Fruit fly (Drosophila melanogaster) whole organism, adult: ENCODE results near the gene Nsun5.

Source experiments
- CG11617 ChIP-seq: fragments of 200-800 bp; sonication (Bioruptor generic); optimal IDR thresholded peaks from 2 replicates; lab custom pipeline; 2017; ENCODE audit warnings: mild to moderate bottlenecking, missing biosample characterization, missing genetic modification reagents, missing genetic modification characterization
- CG12768 ChIP-seq: fragments of 200-800 bp; sonication (Bioruptor generic); optimal IDR thresholded peaks from 2 replicates; lab custom pipeline; 2017; ENCODE audit warnings: missing biosample characterization, missing genetic modification characterization, mild to moderate bottlenecking, moderate library complexity, missing genetic modification reagents
- CG14711 ChIP-seq: fragments of 200-800 bp; sonication (Bioruptor generic); optimal IDR thresholded peaks from 2 replicates; lab custom pipeline; 2018; ENCODE audit warnings: missing biosample characterization, mild to moderate bottlenecking, missing genetic modification characterization, moderate library complexity
- CG1620 ChIP-seq: fragments of 200-800 bp; sonication (Bioruptor generic); optimal IDR thresholded peaks from 2 replicates; lab custom pipeline; 2016; ENCODE audit warnings: missing biosample characterization, missing genetic modification characterization
- CG33017 ChIP-seq: fragments of 200-800 bp; sonication (Bioruptor generic); optimal IDR thresholded peaks from 2 replicates; lab custom pipeline; 2018; ENCODE audit warnings: missing biosample characterization, mild to moderate bottlenecking, missing genetic modification characterization, moderate library complexity
- CG5204 ChIP-seq: fragments of 200-800 bp; sonication (Bioruptor generic); optimal IDR thresholded peaks from 2 replicates; lab custom pipeline; 2016; ENCODE audit warnings: missing biosample characterization, missing genetic modification characterization
- CG7045 ChIP-seq: fragments of 200-800 bp; sonication (Bioruptor generic); optimal IDR thresholded peaks from 2 replicates; lab custom pipeline; 2017; ENCODE audit warnings: missing biosample characterization, mild to moderate bottlenecking, missing genetic modification characterization
- CG7101 ChIP-seq: fragments of 200-800 bp; sonication (Bioruptor generic); optimal IDR thresholded peaks from 2 replicates; lab custom pipeline; 2018; ENCODE audit warnings: missing biosample characterization, mild to moderate bottlenecking, missing genetic modification characterization, moderate library complexity
- Clk ChIP-seq: fragments of 200-800 bp; sonication (Bioruptor generic); optimal IDR thresholded peaks from 2 replicates; lab custom pipeline; 2017; ENCODE audit warnings: missing biosample characterization, missing genetic modification characterization
- Crg-1 ChIP-seq: fragments of 200-800 bp; sonication (Bioruptor generic); optimal IDR thresholded peaks from 2 replicates; lab custom pipeline; 2016; ENCODE audit warnings: missing biosample characterization, missing genetic modification characterization
- Hr96 ChIP-seq: fragments of 200-800 bp; sonication (Bioruptor generic); optimal IDR thresholded peaks from 2 replicates; lab custom pipeline; 2016; ENCODE audit warnings: missing biosample characterization, missing genetic modification characterization
- Mnt ChIP-seq: fragments of 200-800 bp; sonication (Bioruptor generic); optimal IDR thresholded peaks from 2 replicates; lab custom pipeline; 2016; ENCODE audit warnings: missing biosample characterization, mild to moderate bottlenecking, missing genetic modification characterization
- bab1 ChIP-seq: fragments of 200-800 bp; sonication (Bioruptor generic); optimal IDR thresholded peaks from 3 replicates; lab custom pipeline; 2019; ENCODE audit warnings: missing biosample characterization, mild to moderate bottlenecking, missing genetic modification characterization, moderate library complexity
- cic ChIP-seq: fragments of 200-800 bp; sonication (Bioruptor generic); optimal IDR thresholded peaks from 2 replicates; lab custom pipeline; 2017; ENCODE audit warnings: missing biosample characterization, mild to moderate bottlenecking, missing genetic modification characterization, moderate library complexity
- cnc ChIP-seq, 2 experiments: fragments of >200 bp; optimal IDR thresholded peaks; 2 replicates each; lab custom pipeline; 2017
- kay ChIP-seq: fragments of 200-800 bp; sonication (Bioruptor generic); peaks from one replicate; lab custom pipeline; 2016; ENCODE audit warnings: missing biosample characterization, missing genetic modification characterization, borderline replicate concordance
- ovo ChIP-seq: fragments of 200-800 bp; sonication (Bioruptor generic); optimal IDR thresholded peaks from 2 replicates; lab custom pipeline; 2016; ENCODE audit warnings: missing biosample characterization, missing genetic modification characterization
- pad ChIP-seq: fragments of 200-800 bp; sonication (Bioruptor generic); optimal IDR thresholded peaks from 3 replicates; lab custom pipeline; 2017; ENCODE audit warnings: missing biosample characterization, missing genetic modification characterization, mild to moderate bottlenecking, moderate library complexity, missing genetic modification reagents
- tj ChIP-seq: fragments of 200-800 bp; sonication (Bioruptor generic); optimal IDR thresholded peaks from 3 replicates; lab custom pipeline; 2017; ENCODE audit warnings: missing biosample characterization, mild to moderate bottlenecking, missing genetic modification characterization, moderate library complexity
- toe ChIP-seq: fragments of 200-800 bp; sonication (Bioruptor generic); optimal IDR thresholded peaks from 2 replicates; lab custom pipeline; 2016; ENCODE audit warnings: missing biosample characterization, missing genetic modification characterization

The Nsun5 gene

DNA sequence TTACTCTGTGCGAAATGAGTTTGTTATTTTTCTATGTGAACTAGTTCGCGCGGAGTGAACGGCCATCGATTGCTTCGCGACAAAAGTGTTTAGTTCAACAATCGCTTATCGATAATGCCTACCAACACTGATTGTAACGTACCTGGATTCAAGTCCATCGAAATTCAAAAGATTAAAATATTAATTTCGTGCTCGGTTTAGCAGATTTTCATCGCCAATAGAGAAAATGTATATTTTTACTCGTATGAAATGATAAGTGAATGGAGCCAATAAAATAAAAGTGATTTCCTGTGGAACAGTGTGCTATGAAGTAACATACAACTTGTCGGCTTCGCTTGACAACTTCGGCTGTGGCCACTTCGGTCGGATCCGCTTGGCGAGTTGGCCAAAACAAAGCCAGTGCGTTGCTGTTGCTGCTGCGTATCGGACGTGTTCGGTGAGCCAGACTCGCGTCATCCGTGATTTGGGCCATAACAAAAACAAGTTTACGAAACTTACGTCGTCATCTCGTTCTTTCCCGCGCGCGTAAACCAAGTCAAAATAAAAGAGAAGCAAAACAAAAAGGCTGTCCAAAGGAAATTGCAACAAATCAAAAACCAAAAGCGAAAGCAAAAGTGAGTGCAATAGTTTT lies 18.3 kb upstream of the Nsun5 start, which contains the start of the genes CG5555 and myd:
CG5555 (minus strand) TSS at position 276 of the 631 bp plus-strand sequence.
myd (plus strand) TSS at position 397 of the 631 bp plus-strand sequence.
- no peak for TF ChIP-seq CG14711 (tag; lab: Kevin White, UChicago)
- TF ChIP-seq CG7101 (tag; lab: Kevin White, UChicago) = peak; percentile 16
- TF ChIP-seq Hr96 (GFP tag; lab: Kevin White, UChicago) = peak; percentile 20
- TF ChIP-seq tj (GFP tag; lab: Kevin White, UChicago) = peak; percentile 82
- peak; percentile 53 for TF ChIP-seq kay (GFP tag; lab: Kevin White, UChicago)
- TF ChIP-seq bab1 = peak; percentile 24
- TF ChIP-seq CG1620 = no peak
- peak; percentile 41 for TF ChIP-seq Crg-1

DNA sequence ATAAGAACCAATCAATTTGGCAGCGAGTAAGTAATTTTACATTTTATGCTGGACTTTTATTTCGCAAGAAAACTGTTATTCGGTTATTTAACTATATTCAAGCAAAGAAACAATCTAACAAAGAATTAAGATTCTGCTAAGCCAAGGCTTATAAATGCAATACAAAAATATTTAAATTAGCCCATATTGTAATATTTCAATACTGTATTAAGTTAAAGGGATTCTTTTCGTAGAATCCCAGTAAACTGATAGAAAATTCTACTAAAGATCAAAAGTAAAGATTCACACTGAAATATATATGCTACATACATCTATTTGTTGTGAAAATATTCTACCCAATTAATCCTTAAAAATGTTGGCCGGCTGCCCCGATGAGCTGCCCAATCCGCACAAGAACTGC lies 14.6 kb upstream of the Nsun5 start, which contains the start of gene CG14282:
CG14282 (plus strand) TSS at position 301 of the 400 bp plus-strand sequence.
- TF ChIP-seq CG7045 (GFP tag; lab: Kevin White, UChicago) = no peak
- no peak for TF ChIP-seq CG1620
- TF ChIP-seq cic (GFP tag; lab: Kevin White, UChicago) = no peak
- no peak for TF ChIP-seq ovo
- TF ChIP-seq Clk (GFP tag; lab: Kevin White, UChicago) = no peak
- no peak for TF ChIP-seq CG7101 (tag; lab: Kevin White, UChicago)
- TF ChIP-seq CG14711 (tag; lab: Kevin White, UChicago) = no peak
- no peak for TF ChIP-seq Mnt (GFP tag; lab: Kevin White, UChicago)
- no peak for TF ChIP-seq CG5204 (GFP tag; lab: Kevin White, UChicago)
- TF ChIP-seq pad (GFP tag; lab: Kevin White, UChicago) = no peak
- no peak for TF ChIP-seq CG33017 (tag; lab: Kevin White, UChicago)
- TF ChIP-seq Crg-1 = no peak
- TF ChIP-seq Hr96 (GFP tag; lab: Kevin White, UChicago) = no peak
- no peak for TF ChIP-seq cnc (optimal IDR thresholded peaks at IDR 0.05; lab: Kevin White, UChicago)
- no peak for TF ChIP-seq CG11617
- no peak for TF ChIP-seq bab1
- TF ChIP-seq CG12768 (GFP tag; lab: Kevin White, UChicago) = no peak
- no peak for TF ChIP-seq toe (GFP tag; lab: Kevin White, UChicago)
- no peak for TF ChIP-seq kay (GFP tag; lab: Kevin White, UChicago)
- TF ChIP-seq tj (GFP tag; lab: Kevin White, UChicago) = no peak

DNA sequence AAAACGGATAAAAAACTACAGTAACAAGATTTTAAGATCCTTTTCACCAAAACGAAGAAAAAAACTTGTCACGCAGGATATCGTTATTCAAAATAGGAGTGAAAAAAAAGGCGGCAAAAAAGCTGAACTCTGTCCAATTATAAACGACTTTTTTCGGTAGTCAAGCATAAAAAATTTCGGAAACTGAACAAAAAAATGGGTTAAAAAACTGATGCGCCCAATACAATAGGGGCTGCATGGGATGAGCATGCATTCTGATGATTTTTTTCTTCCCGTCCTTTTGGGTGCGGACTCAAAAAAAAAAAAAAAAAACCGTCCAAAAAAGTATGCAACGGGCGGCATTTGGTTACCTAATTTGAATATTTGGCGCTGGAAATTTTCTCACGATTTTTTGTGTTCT lies 12.4 kb upstream of the Nsun5 start:
- no peak for TF ChIP-seq cnc (optimal IDR thresholded peaks at IDR 0.05; lab: Kevin White, UChicago)
- no peak for TF ChIP-seq cic (GFP tag; lab: Kevin White, UChicago)
- no peak for TF ChIP-seq Mnt (GFP tag; lab: Kevin White, UChicago)
- no peak for TF ChIP-seq CG7045 (GFP tag; lab: Kevin White, UChicago)
- no peak for TF ChIP-seq Crg-1
- no peak for TF ChIP-seq CG5204 (GFP tag; lab: Kevin White, UChicago)
- no peak for TF ChIP-seq tj (GFP tag; lab: Kevin White, UChicago)
- no peak for TF ChIP-seq CG1620
- TF ChIP-seq Hr96 (GFP tag; lab: Kevin White, UChicago) = no peak
- no peak for TF ChIP-seq pad (GFP tag; lab: Kevin White, UChicago)
- TF ChIP-seq CG14711 (tag; lab: Kevin White, UChicago) = no peak
- TF ChIP-seq Clk (GFP tag; lab: Kevin White, UChicago) = no peak
- no peak for TF ChIP-seq CG11617
- no peak for TF ChIP-seq toe (GFP tag; lab: Kevin White, UChicago)

DNA sequence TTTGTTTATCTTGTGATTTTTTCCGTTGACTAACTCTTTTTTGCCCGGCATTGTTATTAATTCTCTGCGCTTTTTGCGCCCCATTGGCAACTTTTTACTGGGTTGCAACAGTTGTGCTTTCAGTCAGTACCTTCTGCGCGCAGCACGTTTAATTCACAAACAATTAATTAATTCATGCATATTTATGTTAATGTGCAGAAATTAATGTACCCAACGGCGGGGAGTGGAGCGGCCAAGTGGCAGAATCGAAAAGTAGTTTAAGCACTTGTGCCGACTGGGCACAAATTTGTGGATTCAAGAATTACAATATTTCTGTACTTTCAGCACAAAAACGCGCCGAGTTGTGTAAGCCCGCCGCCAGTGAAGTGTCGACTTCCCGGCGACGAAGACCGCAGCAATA lies 5.4 kb upstream of the Nsun5 start:
- TF ChIP-seq Mnt (GFP tag; lab: Kevin White, UChicago) (no peak), tj (GFP tag; lab: Kevin White, UChicago) (peak; percentile 100), bab1 (no peak), ovo (no peak), toe (GFP tag; lab: Kevin White, UChicago) (no peak), CG1620 (no peak), cnc (optimal IDR thresholded peaks at IDR 0.05; lab: Kevin White, UChicago) (no peak), CG14711 (tag; lab: Kevin White, UChicago) (peak; percentile 31), Hr96 (GFP tag; lab: Kevin White, UChicago) (no peak), pad (GFP tag; lab: Kevin White, UChicago) (no peak), CG7045 (GFP tag; lab: Kevin White, UChicago) (no peak), CG11617 (no peak), Clk (GFP tag; lab: Kevin White, UChicago) (no peak), CG5204 (GFP tag; lab: Kevin White, UChicago) (no peak), CG7101 (tag; lab: Kevin White, UChicago) (no peak), Crg-1 (no peak)

DNA sequence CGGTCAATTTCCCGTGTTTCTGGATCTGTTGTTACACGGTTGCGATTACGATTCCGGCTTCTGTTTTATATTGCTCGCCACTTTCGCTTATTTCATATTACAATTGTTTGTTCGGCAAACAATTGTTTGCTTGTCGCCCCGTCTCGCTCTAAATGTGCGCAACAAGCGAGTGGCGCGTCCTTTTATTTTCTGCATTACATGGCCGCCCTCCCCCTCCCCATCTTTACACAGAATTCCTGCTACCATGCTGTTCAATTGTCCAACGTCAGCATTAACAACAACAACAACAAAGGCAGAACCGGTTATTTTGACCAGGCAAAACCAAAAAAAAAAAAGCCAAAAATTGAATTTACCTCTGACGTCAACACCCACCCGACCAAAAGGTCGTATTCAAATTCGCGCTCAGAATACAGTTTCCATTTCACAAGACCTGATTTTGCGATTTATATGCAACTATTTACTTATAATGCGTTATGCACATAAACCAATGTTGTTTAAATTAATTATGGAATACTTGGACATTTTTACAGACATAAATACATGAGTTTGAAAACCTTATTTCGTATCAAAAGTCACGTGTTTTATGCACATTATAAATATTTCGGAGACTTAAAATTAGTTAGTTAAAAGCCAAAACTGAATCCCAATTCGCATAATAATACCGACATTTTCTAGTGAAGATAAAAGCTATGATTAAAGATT lies 4.1 kb upstream of the Nsun5 start:
- no peak for TF ChIP-seq kay (GFP tag; lab: Kevin White, UChicago)
- TF ChIP-seq tj (GFP tag; lab: Kevin White, UChicago) = peak; percentile 79

DNA sequence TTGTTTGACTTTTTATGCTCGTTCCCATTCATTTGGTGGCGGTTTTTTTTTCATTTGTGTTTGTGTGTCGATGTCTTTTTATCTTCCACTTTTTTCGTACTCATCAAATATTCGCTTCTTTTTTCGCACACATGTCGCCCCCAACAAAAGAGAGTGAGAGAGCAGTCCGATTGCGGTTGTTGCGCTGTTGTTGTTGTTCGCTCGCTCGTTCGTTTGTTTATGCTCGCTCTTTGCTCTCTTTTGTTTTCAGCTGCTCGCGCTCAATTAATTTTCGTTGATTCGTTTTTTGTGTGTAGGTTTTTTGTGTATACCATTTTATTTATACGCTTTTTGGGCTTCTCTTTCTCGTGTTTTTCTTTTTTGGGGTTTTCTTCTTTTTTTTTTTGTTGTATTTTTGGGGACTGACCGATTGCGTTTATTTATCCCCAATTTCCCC lies 3.5 kb upstream of the Nsun5 start:
- peak; percentile 35 for TF ChIP-seq cic (GFP tag; lab: Kevin White, UChicago)
- TF ChIP-seq bab1 = peak; percentile 5
- TF ChIP-seq tj (GFP tag; lab: Kevin White, UChicago) = peak; percentile 64
- TF ChIP-seq Mnt (GFP tag; lab: Kevin White, UChicago) = peak; percentile 30
- no peak for TF ChIP-seq CG14711 (tag; lab: Kevin White, UChicago)
